Worm (Caenorhabditis elegans) whole organism, late embryonic: ENCODE data around the gene C39B10.4.

ENCODE experiments used
- ama-1 ChIP-seq: fragments of 150-350 bp; optimal IDR thresholded peaks from 2 replicates; lab custom pipeline; 2014
- ceh-6 ChIP-seq: fragments of 200-800 bp; sonication (Bioruptor generic); optimal IDR thresholded peaks from 2 replicates; lab custom pipeline; 2018; ENCODE audit warnings: mild to moderate bottlenecking, missing genetic modification characterization, missing compliant biosample characterization
- eyg-1 ChIP-seq: sonication (generic microtip); optimal IDR thresholded peaks from 2 replicates; lab custom pipeline; 2016; ENCODE audit warnings: missing genotype, missing genetic modification characterization, missing compliant biosample characterization
- pha-4 ChIP-seq: fragments of 150-350 bp; optimal IDR thresholded peaks from 2 replicates; lab custom pipeline; 2018; ENCODE audit warnings: missing biosample characterization, missing genetic modification reagents, missing genetic modification characterization

DNA sequence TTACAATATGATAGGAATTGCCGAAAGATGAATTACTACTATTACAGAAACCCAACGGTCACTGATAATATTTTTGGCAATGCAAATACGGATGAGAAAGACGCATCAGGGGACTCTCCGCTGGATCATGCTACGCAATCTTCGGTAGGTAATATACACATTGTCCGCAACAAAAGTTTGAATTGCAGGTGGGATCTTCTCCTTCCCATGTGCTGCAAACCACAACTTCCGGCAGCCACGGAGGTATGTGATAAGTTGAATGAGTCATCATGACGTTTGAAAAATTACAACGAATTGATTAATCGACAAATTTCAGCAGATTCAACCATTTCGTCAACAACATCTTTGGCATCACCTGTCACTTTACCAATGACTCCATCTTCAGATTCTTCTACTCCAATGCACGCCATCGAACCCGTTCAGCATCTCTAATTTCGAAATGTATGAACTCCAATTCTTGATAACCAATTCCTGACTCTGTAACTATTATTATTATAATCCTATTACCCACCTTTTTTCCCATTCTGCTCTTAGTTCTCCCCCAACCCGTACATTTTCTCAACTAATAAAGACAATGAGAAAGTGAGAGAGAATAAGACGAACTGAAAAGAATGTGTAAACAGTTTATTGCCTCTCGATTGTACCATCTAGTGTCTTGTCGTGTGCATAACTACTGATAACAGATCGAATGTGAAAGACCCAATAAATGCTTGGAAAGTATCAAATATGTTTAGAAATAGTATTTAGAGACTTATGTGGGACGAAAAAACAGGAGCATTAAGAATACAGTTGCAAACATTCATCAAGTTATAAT, 32.6 kb downstream of the C39B10.4 start:
- TF ChIP-seq ama-1 (no peak), ceh-6 (GFP tag; lab: Kevin White, UChicago) (no peak), pha-4 (tag; lab: Kevin White, UChicago) (no peak), eyg-1 (tag; lab: Kevin White, UChicago) (no peak)
